Fruit fly (Drosophila melanogaster): Measurements from ENCODE around the gene Mybbp1A.

DNA sequence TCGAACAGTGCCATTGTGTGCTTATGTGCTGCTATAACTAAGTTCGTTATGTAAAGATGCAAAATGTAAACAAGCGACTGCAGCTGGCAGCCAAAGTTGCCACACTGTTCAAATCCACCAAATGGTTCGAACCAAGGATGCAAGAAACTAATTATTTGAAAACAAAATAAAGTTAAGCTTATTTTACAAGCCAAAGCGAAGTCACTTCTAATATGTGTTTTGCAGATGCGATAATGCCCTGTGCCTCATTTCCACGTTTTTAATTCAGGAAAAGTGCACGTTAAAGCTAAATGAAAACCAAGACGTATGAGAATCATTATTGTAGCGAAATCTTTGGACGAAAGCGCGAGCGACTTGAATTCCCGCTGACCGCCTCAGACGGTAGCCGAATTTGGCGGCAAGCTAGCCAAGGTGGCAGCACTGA is 8.4 kb upstream of the Mybbp1A start, which contains the start of the genes CG13365 and Vsp37A:
- TF ChIP-seq HLH106 (tag; optimal IDR thresholded peaks at IDR 0.05) (peak; percentile 60), lola (GFP tag; optimal IDR thresholded peaks at IDR 0.05) (no peak), dmrt93B (GFP tag; optimal IDR thresholded peaks at IDR 0.05) (no peak), CG9705 (GFP tag; optimal IDR thresholded peaks at IDR 0.05) (peak; percentile 46), ey (GFP tag; optimal IDR thresholded peaks at IDR 0.05) (peak; percentile 41), Mio (GFP tag; optimal IDR thresholded peaks at IDR 0.05) (no peak), Hr83 (GFP tag; optimal IDR thresholded peaks at IDR 0.05; ENCODE audit: poor library complexity, severe bottlenecking) (peak; percentile 26), psq (GFP tag; optimal IDR thresholded peaks at IDR 0.05) (peak; percentile 15), Hr78 (GFP tag; optimal IDR thresholded peaks at IDR 0.05) (no peak), dsf (GFP tag; optimal IDR thresholded peaks at IDR 0.05; ENCODE audit: borderline replicate concordance) (peak; percentile 3)

Data from whole organism, wandering third instar larva.